Worm (Caenorhabditis elegans) whole organism, early embryonic: ENCODE results near the gene scpl-4.

Source experiments
- B0310.2 ChIP-seq: sonication (generic microtip); optimal IDR thresholded peaks from 2 replicates; lab custom pipeline; 2016; ENCODE audit warnings: mild to moderate bottlenecking, missing genetic modification characterization, missing compliant biosample characterization
- F13C5.2 ChIP-seq: sonication (generic microtip); optimal IDR thresholded peaks from 2 replicates; lab custom pipeline; 2017; ENCODE audit warnings: mild to moderate bottlenecking, missing genetic modification characterization, inconsistent platforms, missing compliant biosample characterization
- aly-1 ChIP-seq: sonication (generic microtip); optimal IDR thresholded peaks from 2 replicates; lab custom pipeline; 2016; ENCODE audit warnings: missing genetic modification characterization, missing compliant biosample characterization
- ama-1 ChIP-seq: fragments of 150-350 bp; optimal IDR thresholded peaks from 2 replicates; lab custom pipeline; 2014
- ceh-13 ChIP-seq: fragments of 200-800 bp; sonication (Bioruptor generic); optimal IDR thresholded peaks from 2 replicates; lab custom pipeline; 2018; ENCODE audit warnings: mild to moderate bottlenecking, missing genetic modification characterization, missing compliant biosample characterization
- ceh-36 ChIP-seq: sonication (generic microtip); optimal IDR thresholded peaks from 2 replicates; lab custom pipeline; 2016; ENCODE audit warnings: missing genetic modification characterization, inconsistent platforms, missing compliant biosample characterization
- ets-7 ChIP-seq: sonication (generic microtip); optimal IDR thresholded peaks from 2 replicates; lab custom pipeline; 2016; ENCODE audit warnings: missing genotype, missing genetic modification characterization, missing compliant biosample characterization
- flt-1 ChIP-seq: fragments of 200-800 bp; sonication (Bioruptor generic); IDR thresholded peaks from 2 replicates; pipeline ENCODE4 v1.3.6; 2022; ENCODE audit warnings: missing genetic modification characterization, missing compliant biosample characterization
- hmbx-1 ChIP-seq: sonication (generic microtip); optimal IDR thresholded peaks from 2 replicates; lab custom pipeline; 2016; ENCODE audit warnings: mild to moderate bottlenecking, missing genetic modification characterization, missing compliant biosample characterization
- hmg-4 ChIP-seq: fragments of 200-800 bp; sonication (Bioruptor generic); optimal IDR thresholded peaks from 2 replicates; lab custom pipeline; 2018; ENCODE audit warnings: mild to moderate bottlenecking, missing genetic modification characterization, missing compliant biosample characterization
- hnd-1 ChIP-seq: sonication (generic microtip); optimal IDR thresholded peaks from 2 replicates; lab custom pipeline; 2016; ENCODE audit warnings: missing genetic modification characterization, missing compliant biosample characterization
- pes-1 ChIP-seq: fragments of 200-800 bp; sonication (Bioruptor generic); IDR thresholded peaks from 2 replicates; pipeline ENCODE4 v1.3.6; 2022; ENCODE audit warnings: missing genetic modification reagents, missing genetic modification characterization, missing compliant biosample characterization
- scrt-1 ChIP-seq: fragments of 200-800 bp; sonication (Bioruptor generic); IDR thresholded peaks from 2 replicates; pipeline ENCODE4 v1.3.6; 2022; ENCODE audit warnings: missing genetic modification characterization, missing compliant biosample characterization
- sea-1 ChIP-seq: fragments of 200-800 bp; sonication (Bioruptor generic); conservative IDR thresholded peaks from 2 replicates; pipeline ENCODE4 v1.3.6; 2022; ENCODE audit warnings: missing genetic modification characterization, missing compliant biosample characterization
- tbx-11 ChIP-seq: fragments of 200-800 bp; sonication (Bioruptor generic); IDR thresholded peaks from 2 replicates; pipeline ENCODE4 v1.3.6; 2022; ENCODE audit warnings: missing genetic modification characterization, missing compliant biosample characterization
- tbx-37 ChIP-seq: fragments of 200-800 bp; sonication (Bioruptor generic); conservative IDR thresholded peaks from 2 replicates; pipeline ENCODE4 v1.3.6; 2022; ENCODE audit warnings: missing genetic modification reagents, missing genetic modification characterization, missing compliant biosample characterization
- tra-4 ChIP-seq: sonication (generic microtip); optimal IDR thresholded peaks from 2 replicates; lab custom pipeline; 2017; ENCODE audit warnings: missing genetic modification characterization, missing compliant biosample characterization

Gene scpl-4

DNA sequence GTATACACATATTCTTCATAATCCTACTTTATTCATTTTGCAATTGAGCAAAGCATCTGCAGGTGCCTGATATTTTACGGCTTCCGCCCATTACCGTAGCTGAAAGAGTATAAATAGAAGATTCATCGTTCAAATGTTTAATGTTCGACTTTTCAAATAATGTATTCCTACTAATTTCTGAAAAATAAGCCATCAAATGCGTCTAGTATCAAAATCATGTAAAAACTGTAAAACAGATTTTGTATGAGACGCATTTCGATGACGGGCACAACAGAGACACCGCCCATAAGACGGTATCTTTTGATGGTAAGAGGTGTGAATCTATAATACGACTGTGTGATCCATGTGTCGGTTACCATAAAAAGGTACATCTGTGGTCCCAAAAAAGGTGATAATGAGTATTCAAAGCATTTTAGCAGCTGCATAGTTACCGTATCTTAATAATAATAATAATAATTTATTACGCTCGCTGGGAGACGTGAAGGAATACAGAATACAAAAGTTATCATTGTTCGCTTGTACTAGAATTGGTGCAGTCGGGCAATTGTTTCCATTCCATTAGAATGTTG lies 48.2 kb downstream of the scpl-4 start, which contains the start of the genes C32C4.3 and C32C4.16:
TSS of gene C32C4.3 (minus strand) at position 101 of the 569 bp plus-strand sequence.
TSS of gene C32C4.16 (plus strand) at position 519 of the 569 bp plus-strand sequence.
- no peak for TF ChIP-seq hnd-1 (tag; lab: Kevin White, UChicago)
- TF ChIP-seq tbx-11 (GFP tag; lab: Robert Waterston, UW) = no peak
- TF ChIP-seq pes-1 (GFP tag; lab: Robert Waterston, UW) = no peak
- TF ChIP-seq scrt-1 (GFP tag; lab: Robert Waterston, UW) = no peak
- no peak for TF ChIP-seq F13C5.2
- TF ChIP-seq sea-1 (GFP tag; lab: Robert Waterston, UW) = no peak
- TF ChIP-seq ceh-36 (tag; lab: Kevin White, UChicago) = no peak
- TF ChIP-seq ama-1 (lab: Kevin White, UChicago) = no peak
- no peak for TF ChIP-seq tra-4 (tag; lab: Kevin White, UChicago)
- TF ChIP-seq hmbx-1 (tag; lab: Kevin White, UChicago) = no peak
- TF ChIP-seq tbx-37 (GFP tag; lab: Robert Waterston, UW) = no peak
- no peak for TF ChIP-seq hmg-4
- no peak for TF ChIP-seq ets-7
- TF ChIP-seq ceh-13 (GFP tag; lab: Kevin White, UChicago) = no peak
- TF ChIP-seq aly-1 = no peak
- TF ChIP-seq B0310.2 (tag; lab: Kevin White, UChicago) = no peak

DNA sequence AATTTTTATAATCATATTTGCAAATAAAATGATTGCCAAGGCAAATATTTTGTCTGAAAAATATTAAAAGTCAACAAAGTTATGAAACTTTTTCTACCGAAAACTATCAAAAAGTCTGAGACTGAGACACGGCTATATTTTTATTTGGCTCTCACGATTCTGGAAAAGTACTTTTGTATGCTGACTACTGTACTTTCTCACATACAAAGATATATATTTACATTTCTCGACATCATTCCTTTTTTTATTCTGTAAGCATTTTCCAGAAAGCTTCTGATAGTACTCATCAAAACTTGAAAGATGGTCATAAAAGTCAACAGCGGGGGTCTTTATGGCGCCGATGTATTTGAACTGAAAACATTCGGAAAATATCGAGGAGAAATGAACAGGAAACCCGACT lies 49.2 kb downstream of the scpl-4 start, which contains the start of gene aqp-6:
TSS of gene aqp-6 (plus strand) at position 301 of the 400 bp plus-strand sequence.
- no peak for TF ChIP-seq tra-4 (tag; lab: Kevin White, UChicago)
- no peak for TF ChIP-seq ama-1 (lab: Kevin White, UChicago)
- TF ChIP-seq F13C5.2 = no peak
- TF ChIP-seq aly-1 = no peak
- no peak for TF ChIP-seq B0310.2 (tag; lab: Kevin White, UChicago)
- no peak for TF ChIP-seq sea-1 (GFP tag; lab: Robert Waterston, UW)
- TF ChIP-seq ceh-13 (GFP tag; lab: Kevin White, UChicago) = no peak
- TF ChIP-seq flt-1 = no peak
- no peak for TF ChIP-seq pes-1 (GFP tag; lab: Robert Waterston, UW)
- TF ChIP-seq ets-7 = no peak
- no peak for TF ChIP-seq tbx-11 (GFP tag; lab: Robert Waterston, UW)
